Fruit fly (Drosophila melanogaster) whole organism, wandering third instar larva: ENCODE data around the gene ENGase.

Experiments
- Abd-B ChIP-seq: fragments of >200 bp; optimal IDR thresholded peaks from 2 replicates; lab custom pipeline; 2017; ENCODE audit warnings: missing biosample characterization, missing genetic modification characterization
- Dif ChIP-seq: fragments of 200-275, 200-300 bp; sonication (Bioruptor generic); optimal IDR thresholded peaks from 2 replicates; lab custom pipeline; 2018; ENCODE audit warnings: missing biosample characterization, missing genetic modification characterization; ENCODE audit not compliant: partially characterized antibody
- Sp1 ChIP-seq: fragments of 200-800 bp; sonication (Bioruptor generic); optimal IDR thresholded peaks from 3 replicates; lab custom pipeline; 2019; ENCODE audit warnings: missing biosample characterization, mild to moderate bottlenecking, missing genetic modification characterization, moderate library complexity
- dl ChIP-seq, 2 experiments: fragments of 175-275, 200-275 bp in 1 of 2; fragments of 200-275 bp in 1 of 2; sonication (Bioruptor generic); optimal IDR thresholded peaks; lab custom pipeline; 2018; ENCODE audit warnings: mild to moderate bottlenecking in 2 of 2, missing biosample characterization in 2 of 2, missing genetic modification characterization in 2 of 2, moderate library complexity in 2 of 2; ENCODE audit not compliant: partially characterized antibody in 2 of 2, insufficient read depth in 1 of 2
- lola ChIP-seq: fragments of >200 bp; optimal IDR thresholded peaks from 2 replicates; lab custom pipeline; 2017; ENCODE audit warnings: missing biosample characterization, missing genetic modification characterization
- pan ChIP-seq: fragments of >200 bp; optimal IDR thresholded peaks from 2 replicates; lab custom pipeline; 2017
- woc ChIP-seq: sonication (Bioruptor generic); optimal IDR thresholded peaks from 2 replicates; lab custom pipeline; 2016; ENCODE audit warnings: missing biosample characterization, mild to moderate bottlenecking, missing genetic modification characterization

- TF ChIP-seq dl (GFP tag; optimal IDR thresholded peaks at IDR 0.05; lab: Kevin White, UChicago; ENCODE audit: insufficient read depth in 1 of 2, partially characterized antibody in 2 of 2) (no peak), pan (lab: Kevin White, UChicago) (no peak), Dif (GFP tag; lab: Kevin White, UChicago) (no peak), woc (no peak), Abd-B (no peak), lola (GFP tag; lab: Kevin White, UChicago) (no peak), Sp1 (GFP tag; lab: Kevin White, UChicago) (no peak)
These were observed at the start of gene ENGase for dm6 chrX:17423310-17423945.
